Fruit fly (Drosophila melanogaster) whole organism, prepupa: ENCODE measurements around the gene Tis11.

ENCODE experiments used
- Blimp-1 ChIP-seq: fragments of 200-800 bp; sonication (Bioruptor generic); optimal IDR thresholded peaks from 3 replicates; lab custom pipeline; 2017; ENCODE audit warnings: missing biosample characterization, missing genetic modification characterization, mild to moderate bottlenecking, moderate library complexity, missing genetic modification reagents
- CG10631 ChIP-seq: fragments of 200-800 bp; sonication (Bioruptor generic); optimal IDR thresholded peaks from 2 replicates; lab custom pipeline; 2016; ENCODE audit warnings: missing biosample characterization, missing genetic modification characterization
- CG31627 ChIP-seq: fragments of 200-800 bp; sonication (Bioruptor generic); optimal IDR thresholded peaks from 3 replicates; lab custom pipeline; 2016; ENCODE audit warnings: missing biosample characterization, missing genetic modification characterization
- CG8632 ChIP-seq: fragments of 200-800 bp; sonication (Bioruptor generic); optimal IDR thresholded peaks from 3 replicates; lab custom pipeline; 2016; ENCODE audit warnings: missing biosample characterization, missing genetic modification characterization
- Smox ChIP-seq: fragments of 200-800 bp; sonication (Bioruptor generic); optimal IDR thresholded peaks from 3 replicates; lab custom pipeline; 2016; ENCODE audit warnings: missing biosample characterization, missing genetic modification characterization
- achi ChIP-seq: fragments of 200-800 bp; sonication (Bioruptor generic); optimal IDR thresholded peaks from 3 replicates; lab custom pipeline; 2016; ENCODE audit warnings: missing biosample characterization, missing genetic modification characterization
- acj6 ChIP-seq: fragments of 200-800 bp; sonication (Bioruptor generic); optimal IDR thresholded peaks from 3 replicates; lab custom pipeline; 2016; ENCODE audit warnings: missing biosample characterization, missing genetic modification characterization
- spab ChIP-seq: fragments of 200-800 bp; sonication (Bioruptor generic); optimal IDR thresholded peaks from 2 replicates; lab custom pipeline; 2017; ENCODE audit warnings: missing biosample characterization, mild to moderate bottlenecking, missing genetic modification characterization, missing genetic modification reagents

dm6 chrX:12665112-12665795 is 6.0 kb downstream of the Tis11 start:
- TF ChIP-seq achi (GFP tag; lab: Kevin White, UChicago): peak; percentile 88
- TF ChIP-seq CG31627 (GFP tag; lab: Kevin White, UChicago): peak; percentile 80
- TF ChIP-seq acj6 (GFP tag; lab: Kevin White, UChicago): peak; percentile 89
- peak; percentile 82 for TF ChIP-seq spab (GFP tag; lab: Kevin White, UChicago)
- peak; percentile 81 for TF ChIP-seq Smox (GFP tag; lab: Kevin White, UChicago)
- peak; percentile 73 for TF ChIP-seq Blimp-1 (GFP tag; lab: Kevin White, UChicago)
- TF ChIP-seq CG10631 (GFP tag; lab: Kevin White, UChicago): peak; percentile 93
- TF ChIP-seq CG8632 (GFP tag; lab: Kevin White, UChicago): peak; percentile 86
